Worm (Caenorhabditis elegans) whole organism, L1 larva: Measurements from ENCODE around the gene C14F11.4.

Source experiments
- C16A3.4 ChIP-seq: fragments of 150-350 bp; optimal IDR thresholded peaks from 2 replicates; lab custom pipeline; 2014; ENCODE audit warnings: missing biosample characterization, missing genetic modification characterization
- Y116A8C.19 ChIP-seq: sonication (generic microtip); optimal IDR thresholded peaks from 2 replicates; lab custom pipeline; 2016; ENCODE audit warnings: missing compliant biosample characterization, missing genetic modification characterization, borderline replicate concordance
- aha-1 ChIP-seq: fragments of 150-350 bp; optimal IDR thresholded peaks from 2 replicates; lab custom pipeline; 2014; ENCODE audit warnings: missing biosample characterization, missing genetic modification characterization
- ama-1 ChIP-seq: fragments of 150-350 bp; optimal IDR thresholded peaks from 2 replicates; lab custom pipeline; 2014
- ceh-63 ChIP-seq: fragments of 200-800 bp; sonication (Bioruptor generic); optimal IDR thresholded peaks from 2 replicates; lab custom pipeline; 2018; ENCODE audit warnings: mild to moderate bottlenecking, missing genetic modification characterization, missing compliant biosample characterization
- ceh-82 ChIP-seq, 3 experiments: fragments of 150-350 bp in 1 of 3; sonication (generic microtip) in 2 of 3; optimal IDR thresholded peaks; 2 replicates each; lab custom pipeline; 2014 to 2017; ENCODE audit warnings: missing biosample characterization in 3 of 3, missing genetic modification characterization in 3 of 3
- ceh-88 ChIP-seq: fragments of 200-800 bp; sonication (Bioruptor generic); IDR thresholded peaks from 2 replicates; pipeline ENCODE4 v1.3.6; 2022; ENCODE audit warnings: missing genetic modification characterization, missing compliant biosample characterization
- dsc-1 ChIP-seq: sonication (generic microtip); optimal IDR thresholded peaks from 2 replicates; lab custom pipeline; 2016; ENCODE audit warnings: mild to moderate bottlenecking, missing genetic modification characterization, missing compliant biosample characterization
- efl-1 ChIP-seq, 4 experiments: fragments of 150-350 bp; optimal IDR thresholded peaks in 3 of 4; peaks in 1 of 4; 1 replicate in 1 of 4; 2 replicates in 3 of 4; lab custom pipeline; 2014; ENCODE audit warnings: missing biosample characterization in 2 of 4, missing genetic modification characterization in 2 of 4, missing genetic modification reagents in 2 of 4
- elt-3 ChIP-seq, 6 experiments: fragments of 150-350 bp in 1 of 6; sonication (generic microtip); optimal IDR thresholded peaks; 2 replicates each; lab custom pipeline; 2017 to 2018; ENCODE audit warnings: missing biosample characterization in 6 of 6, missing genetic modification characterization in 6 of 6, inconsistent platforms in 1 of 6
- ets-5 ChIP-seq: fragments of 200-800 bp; sonication (Bioruptor generic); IDR thresholded peaks from 2 replicates; pipeline ENCODE4 v1.3.6; 2022; ENCODE audit warnings: missing genetic modification characterization, missing compliant biosample characterization
- fkh-4 ChIP-seq: sonication (generic microtip); optimal IDR thresholded peaks from 2 replicates; lab custom pipeline; 2016; ENCODE audit warnings: missing compliant biosample characterization, missing genetic modification characterization, borderline replicate concordance
- fkh-8 ChIP-seq: sonication (generic microtip); optimal IDR thresholded peaks from 2 replicates; lab custom pipeline; 2016; ENCODE audit warnings: mild to moderate bottlenecking, missing genetic modification characterization, missing compliant biosample characterization
- fos-1 ChIP-seq: fragments of 150-350 bp; optimal IDR thresholded peaks from 2 replicates; lab custom pipeline; 2014; ENCODE audit warnings: missing biosample characterization, missing genetic modification characterization
- irx-1 ChIP-seq: sonication (generic microtip); optimal IDR thresholded peaks from 2 replicates; lab custom pipeline; 2016; ENCODE audit warnings: missing genetic modification characterization, missing compliant biosample characterization
- jun-1 ChIP-seq: fragments of 150-350 bp; optimal IDR thresholded peaks from 2 replicates; lab custom pipeline; 2014; ENCODE audit warnings: missing biosample characterization, missing genetic modification reagents, missing genetic modification characterization
- lin-13 ChIP-seq: fragments of 150-350 bp; optimal IDR thresholded peaks from 2 replicates; lab custom pipeline; 2014; ENCODE audit warnings: missing biosample characterization, missing genetic modification reagents, missing genetic modification characterization
- lin-14 ChIP-seq: fragments of 200-800 bp; sonication (Bioruptor generic); optimal IDR thresholded peaks from 2 replicates; lab custom pipeline; 2018; ENCODE audit warnings: mild to moderate bottlenecking, missing genetic modification characterization, moderate library complexity, missing compliant biosample characterization
- lin-35 ChIP-seq, 2 experiments: fragments of 150-350 bp; optimal IDR thresholded peaks; 2 replicates each; lab custom pipeline; 2014; ENCODE audit warnings: missing biosample characterization in 2 of 2, missing genetic modification characterization in 2 of 2, missing genetic modification reagents in 2 of 2
- lir-3 ChIP-seq: sonication (generic microtip); optimal IDR thresholded peaks from 2 replicates; lab custom pipeline; 2016; ENCODE audit warnings: mild to moderate bottlenecking, missing genetic modification characterization, moderate library complexity, missing compliant biosample characterization; ENCODE audit not compliant: poor library complexity
- lsy-2 ChIP-seq, 2 experiments: fragments of 150-350 bp; optimal IDR thresholded peaks; 2 replicates each; lab custom pipeline; 2014; ENCODE audit warnings: missing biosample characterization in 2 of 2, missing genetic modification characterization in 2 of 2
- mab-9 ChIP-seq: fragments of 200-800 bp; sonication (Bioruptor generic); IDR thresholded peaks from 2 replicates; pipeline ENCODE4 v1.3.6; 2022; ENCODE audit warnings: missing genetic modification reagents, missing genetic modification characterization, missing compliant biosample characterization
- mdl-1 ChIP-seq, 2 experiments: fragments of 150-350 bp; optimal IDR thresholded peaks; 2 replicates each; lab custom pipeline; 2014 to 2017; ENCODE audit warnings: missing biosample characterization in 2 of 2, missing genetic modification characterization in 2 of 2, inconsistent platforms in 1 of 2
- mep-1 ChIP-seq: fragments of 150-350 bp; optimal IDR thresholded peaks from 2 replicates; lab custom pipeline; 2014; ENCODE audit warnings: missing biosample characterization, missing genetic modification characterization
- nhr-11 ChIP-seq: fragments of 150-350 bp; optimal IDR thresholded peaks from 2 replicates; lab custom pipeline; 2014; ENCODE audit warnings: missing biosample characterization, missing genetic modification characterization
- nhr-19 ChIP-seq: fragments of 200-800 bp; sonication (Bioruptor generic); conservative IDR thresholded peaks from 2 replicates; pipeline ENCODE4 v1.3.6; 2022; ENCODE audit warnings: missing genetic modification characterization, missing compliant biosample characterization
- nhr-20 ChIP-seq: sonication (generic microtip); optimal IDR thresholded peaks from 2 replicates; lab custom pipeline; 2016; ENCODE audit warnings: mild to moderate bottlenecking, missing genetic modification characterization, missing compliant biosample characterization
- nhr-28 ChIP-seq: fragments of 150-350 bp; optimal IDR thresholded peaks from 2 replicates; lab custom pipeline; 2014; ENCODE audit warnings: missing biosample characterization, missing genetic modification characterization
- nhr-47 ChIP-seq: sonication (generic microtip); optimal IDR thresholded peaks from 2 replicates; lab custom pipeline; 2016; ENCODE audit warnings: mild to moderate bottlenecking, missing genetic modification characterization, moderate library complexity, missing compliant biosample characterization
- nhr-71 ChIP-seq: sonication (generic microtip); optimal IDR thresholded peaks from 2 replicates; lab custom pipeline; 2016; ENCODE audit warnings: mild to moderate bottlenecking, missing genetic modification characterization, moderate library complexity, missing compliant biosample characterization
- nhr-77 ChIP-seq: fragments of 150-350 bp; optimal IDR thresholded peaks from 2 replicates; lab custom pipeline; 2014; ENCODE audit warnings: missing biosample characterization, missing genetic modification characterization
- nhr-85 ChIP-seq: sonication (generic microtip); peaks from one replicate; lab custom pipeline; 2016; ENCODE audit warnings: missing genetic modification characterization, inconsistent platforms, missing compliant biosample characterization
- nhr-90 ChIP-seq: sonication (generic microtip); optimal IDR thresholded peaks from 2 replicates; lab custom pipeline; 2016; ENCODE audit warnings: mild to moderate bottlenecking, missing genetic modification characterization, missing compliant biosample characterization; ENCODE audit not compliant: poor library complexity
- rnt-1 ChIP-seq: sonication (generic microtip); optimal IDR thresholded peaks from 2 replicates; lab custom pipeline; 2016; ENCODE audit warnings: mild to moderate bottlenecking, missing genetic modification characterization, moderate library complexity, missing compliant biosample characterization
- skn-1 ChIP-seq: fragments of 150-350 bp; optimal IDR thresholded peaks from 2 replicates; lab custom pipeline; 2014; ENCODE audit warnings: missing biosample characterization, missing genetic modification characterization
- snu-23 ChIP-seq: sonication (generic microtip); optimal IDR thresholded peaks from 2 replicates; lab custom pipeline; 2016; ENCODE audit warnings: missing genetic modification characterization, missing compliant biosample characterization
- sox-4 ChIP-seq: sonication (generic microtip); optimal IDR thresholded peaks from 2 replicates; lab custom pipeline; 2016; ENCODE audit warnings: missing genetic modification characterization, missing compliant biosample characterization
- sup-37 ChIP-seq: fragments of 200-800 bp; sonication (Bioruptor generic); optimal IDR thresholded peaks from 2 replicates; lab custom pipeline; 2018; ENCODE audit warnings: mild to moderate bottlenecking, missing genetic modification characterization, missing compliant biosample characterization
- swsn-7 ChIP-seq: sonication (generic microtip); optimal IDR thresholded peaks from 2 replicates; lab custom pipeline; 2016; ENCODE audit warnings: missing genetic modification characterization, missing compliant biosample characterization
- tbx-2 ChIP-seq: sonication (generic microtip); optimal IDR thresholded peaks from 2 replicates; lab custom pipeline; 2016; ENCODE audit warnings: missing genetic modification characterization, missing compliant biosample characterization
- unc-130 ChIP-seq: fragments of 150-350 bp; optimal IDR thresholded peaks from 2 replicates; lab custom pipeline; 2017; ENCODE audit warnings: missing biosample characterization, missing genetic modification characterization, inconsistent platforms
- unc-86 ChIP-seq: sonication (generic microtip); optimal IDR thresholded peaks from 2 replicates; lab custom pipeline; 2016; ENCODE audit warnings: missing genetic modification characterization, missing compliant biosample characterization
- unc-98 ChIP-seq: fragments of 200-800 bp; sonication (Bioruptor generic); IDR thresholded peaks from 2 replicates; pipeline ENCODE4 v1.3.6; 2022; ENCODE audit warnings: missing genetic modification characterization, missing compliant biosample characterization
- xbp-1 ChIP-seq: sonication (generic microtip); optimal IDR thresholded peaks from 2 replicates; lab custom pipeline; 2016; ENCODE audit warnings: missing genetic modification characterization, missing compliant biosample characterization

The C14F11.4 gene

ce11 chrX:6221097-6221496 is 11.8 kb downstream of the C14F11.4 start:
- TF ChIP-seq nhr-47, result no peak
- no peak for TF ChIP-seq nhr-85
- no peak for TF ChIP-seq ceh-63 (GFP tag; lab: Kevin White, UChicago)
- no peak for TF ChIP-seq unc-130 (tag; lab: Kevin White, UChicago)
- no peak for TF ChIP-seq sup-37 (GFP tag; lab: Kevin White, UChicago)
- peak; percentile 61 for TF ChIP-seq fkh-4
- TF ChIP-seq dsc-1 (tag; lab: Kevin White, UChicago), result peak; percentile 96
- TF ChIP-seq aha-1 (tag; lab: Kevin White, UChicago), result no peak

ce11 chrX:6219892-6220291 is 13.0 kb downstream of the C14F11.4 start:
- TF ChIP-seq fos-1 (tag; lab: Kevin White, UChicago), result peak; percentile 27
- no peak for TF ChIP-seq sox-4 (tag; lab: Kevin White, UChicago)
- TF ChIP-seq unc-98 (GFP tag; lab: Robert Waterston, UW), result peak; percentile 5; the same call in 1 of the 2 replicates
- TF ChIP-seq nhr-19, result peak; percentile 72
- peak; percentile 23 for TF ChIP-seq lir-3 (tag; lab: Kevin White, UChicago)
- peak; percentile 52 for TF ChIP-seq irx-1 (tag; lab: Kevin White, UChicago)
- peak; percentile 74 for TF ChIP-seq nhr-85
- no peak for TF ChIP-seq nhr-28
- peak in 1 of 2 experiments; percentile 14 for TF ChIP-seq efl-1 (optimal IDR thresholded peaks at IDR 0.05; lab: Kevin White, UChicago)
- peak in 1 of 2 experiments; percentile 91 for TF ChIP-seq efl-1 (GFP tag; optimal IDR thresholded peaks at IDR 0.05 in 1 of 2; lab: Kevin White, UChicago)
- TF ChIP-seq dsc-1 (tag; lab: Kevin White, UChicago), result peak; percentile 72
- TF ChIP-seq elt-3 (tag; optimal IDR thresholded peaks at IDR 0.05; lab: Kevin White, UChicago), result peak in 1 of 6 experiments; percentile 58
- peak; percentile 9 to 68 for TF ChIP-seq lin-35 (GFP tag; optimal IDR thresholded peaks at IDR 0.05; lab: Kevin White, UChicago)
- TF ChIP-seq C16A3.4 (tag; lab: Kevin White, UChicago), result peak; percentile 69
- peak; percentile 24 to 55 (median 31) for TF ChIP-seq ceh-82 (tag; optimal IDR thresholded peaks at IDR 0.05; lab: Kevin White, UChicago)
- peak; percentile 23 for TF ChIP-seq jun-1 (tag; lab: Kevin White, UChicago)
- TF ChIP-seq ceh-88, result peak; percentile 42; the same call in 1 of the 2 replicates
- peak; percentile 45 for TF ChIP-seq unc-86
- peak in 1 of 2 experiments; percentile 48 for TF ChIP-seq lsy-2 (tag; optimal IDR thresholded peaks at IDR 0.05; lab: Kevin White, UChicago)
- TF ChIP-seq nhr-77, result peak; percentile 14
- TF ChIP-seq ama-1 (lab: Kevin White, UChicago), result no peak
- no peak for TF ChIP-seq lin-13 (GFP tag; lab: Kevin White, UChicago)
- peak; percentile 23 for TF ChIP-seq skn-1 (tag; lab: Kevin White, UChicago)
- peak; percentile 67 for TF ChIP-seq nhr-90
- TF ChIP-seq snu-23, result peak; percentile 76
- peak; percentile 56 for TF ChIP-seq mep-1
- no peak for TF ChIP-seq Y116A8C.19
- peak; percentile 55 for TF ChIP-seq tbx-2 (tag; lab: Kevin White, UChicago)
- TF ChIP-seq lin-14, result peak; percentile 66
- peak; percentile 75 for TF ChIP-seq nhr-47
- TF ChIP-seq mdl-1 (tag; optimal IDR thresholded peaks at IDR 0.05; lab: Kevin White, UChicago), result peak in 1 of 2 experiments; percentile 52
- no peak for TF ChIP-seq sup-37 (GFP tag; lab: Kevin White, UChicago)
- peak; percentile 64 for TF ChIP-seq xbp-1 (tag; lab: Kevin White, UChicago)
- TF ChIP-seq nhr-11, result no peak
- TF ChIP-seq ets-5 (GFP tag; lab: Robert Waterston, UW), result no peak
- peak; percentile 50 for TF ChIP-seq swsn-7 (tag; lab: Kevin White, UChicago)
- peak; percentile 65 for TF ChIP-seq nhr-20
- TF ChIP-seq fkh-8 (tag; lab: Kevin White, UChicago), result peak; percentile 46
- TF ChIP-seq nhr-71 (tag; lab: Kevin White, UChicago), result peak; percentile 72
- TF ChIP-seq mab-9, result no peak
- TF ChIP-seq rnt-1 (tag; lab: Kevin White, UChicago), result peak; percentile 77
